Fruit fly (Drosophila melanogaster) whole organism, adult: ENCODE measurements around the gene CG9776.

Source experiments
- CG11617 ChIP-seq: fragments of 200-800 bp; sonication (Bioruptor generic); optimal IDR thresholded peaks from 2 replicates; lab custom pipeline; 2017; ENCODE audit warnings: mild to moderate bottlenecking, missing biosample characterization, missing genetic modification reagents, missing genetic modification characterization
- CG12768 ChIP-seq: fragments of 200-800 bp; sonication (Bioruptor generic); optimal IDR thresholded peaks from 2 replicates; lab custom pipeline; 2017; ENCODE audit warnings: missing biosample characterization, missing genetic modification characterization, mild to moderate bottlenecking, moderate library complexity, missing genetic modification reagents
- CG14711 ChIP-seq: fragments of 200-800 bp; sonication (Bioruptor generic); optimal IDR thresholded peaks from 2 replicates; lab custom pipeline; 2018; ENCODE audit warnings: missing biosample characterization, mild to moderate bottlenecking, missing genetic modification characterization, moderate library complexity
- CG1620 ChIP-seq: fragments of 200-800 bp; sonication (Bioruptor generic); optimal IDR thresholded peaks from 2 replicates; lab custom pipeline; 2016; ENCODE audit warnings: missing biosample characterization, missing genetic modification characterization
- CG33017 ChIP-seq: fragments of 200-800 bp; sonication (Bioruptor generic); optimal IDR thresholded peaks from 2 replicates; lab custom pipeline; 2018; ENCODE audit warnings: missing biosample characterization, mild to moderate bottlenecking, missing genetic modification characterization, moderate library complexity
- CG5204 ChIP-seq: fragments of 200-800 bp; sonication (Bioruptor generic); optimal IDR thresholded peaks from 2 replicates; lab custom pipeline; 2016; ENCODE audit warnings: missing biosample characterization, missing genetic modification characterization
- CG7045 ChIP-seq: fragments of 200-800 bp; sonication (Bioruptor generic); optimal IDR thresholded peaks from 2 replicates; lab custom pipeline; 2017; ENCODE audit warnings: missing biosample characterization, mild to moderate bottlenecking, missing genetic modification characterization
- CG7101 ChIP-seq: fragments of 200-800 bp; sonication (Bioruptor generic); optimal IDR thresholded peaks from 2 replicates; lab custom pipeline; 2018; ENCODE audit warnings: missing biosample characterization, mild to moderate bottlenecking, missing genetic modification characterization, moderate library complexity
- Clk ChIP-seq: fragments of 200-800 bp; sonication (Bioruptor generic); optimal IDR thresholded peaks from 2 replicates; lab custom pipeline; 2017; ENCODE audit warnings: missing biosample characterization, missing genetic modification characterization
- Crg-1 ChIP-seq: fragments of 200-800 bp; sonication (Bioruptor generic); optimal IDR thresholded peaks from 2 replicates; lab custom pipeline; 2016; ENCODE audit warnings: missing biosample characterization, missing genetic modification characterization
- Hr96 ChIP-seq: fragments of 200-800 bp; sonication (Bioruptor generic); optimal IDR thresholded peaks from 2 replicates; lab custom pipeline; 2016; ENCODE audit warnings: missing biosample characterization, missing genetic modification characterization
- Mnt ChIP-seq: fragments of 200-800 bp; sonication (Bioruptor generic); optimal IDR thresholded peaks from 2 replicates; lab custom pipeline; 2016; ENCODE audit warnings: missing biosample characterization, mild to moderate bottlenecking, missing genetic modification characterization
- bab1 ChIP-seq: fragments of 200-800 bp; sonication (Bioruptor generic); optimal IDR thresholded peaks from 3 replicates; lab custom pipeline; 2019; ENCODE audit warnings: missing biosample characterization, mild to moderate bottlenecking, missing genetic modification characterization, moderate library complexity
- cic ChIP-seq: fragments of 200-800 bp; sonication (Bioruptor generic); optimal IDR thresholded peaks from 2 replicates; lab custom pipeline; 2017; ENCODE audit warnings: missing biosample characterization, mild to moderate bottlenecking, missing genetic modification characterization, moderate library complexity
- cnc ChIP-seq, 2 experiments: fragments of >200 bp; optimal IDR thresholded peaks; 2 replicates each; lab custom pipeline; 2017
- kay ChIP-seq: fragments of 200-800 bp; sonication (Bioruptor generic); peaks from one replicate; lab custom pipeline; 2016; ENCODE audit warnings: missing biosample characterization, missing genetic modification characterization, borderline replicate concordance
- ovo ChIP-seq: fragments of 200-800 bp; sonication (Bioruptor generic); optimal IDR thresholded peaks from 2 replicates; lab custom pipeline; 2016; ENCODE audit warnings: missing biosample characterization, missing genetic modification characterization
- pad ChIP-seq: fragments of 200-800 bp; sonication (Bioruptor generic); optimal IDR thresholded peaks from 3 replicates; lab custom pipeline; 2017; ENCODE audit warnings: missing biosample characterization, missing genetic modification characterization, mild to moderate bottlenecking, moderate library complexity, missing genetic modification reagents
- tj ChIP-seq: fragments of 200-800 bp; sonication (Bioruptor generic); optimal IDR thresholded peaks from 3 replicates; lab custom pipeline; 2017; ENCODE audit warnings: missing biosample characterization, mild to moderate bottlenecking, missing genetic modification characterization, moderate library complexity
- toe ChIP-seq: fragments of 200-800 bp; sonication (Bioruptor generic); optimal IDR thresholded peaks from 2 replicates; lab custom pipeline; 2016; ENCODE audit warnings: missing biosample characterization, missing genetic modification characterization

CG9776 gene

dm6 chr3R:4318589-4318988 is 15.3 kb downstream of the CG9776 start:
- TF ChIP-seq tj = no peak
- no peak for TF ChIP-seq CG1620
- no peak for TF ChIP-seq Clk (GFP tag; lab: Kevin White, UChicago)
- TF ChIP-seq CG12768 (GFP tag; lab: Kevin White, UChicago) = no peak
- no peak for TF ChIP-seq toe
- TF ChIP-seq CG11617 (GFP tag; lab: Kevin White, UChicago) = no peak
- TF ChIP-seq ovo = no peak
- no peak for TF ChIP-seq bab1 (GFP tag; lab: Kevin White, UChicago)
- TF ChIP-seq cnc (optimal IDR thresholded peaks at IDR 0.05; lab: Kevin White, UChicago) = no peak

dm6 chr3R:4311067-4311723 is 22.7 kb downstream of the CG9776 start, which contains the start of gene Suv3:
TSS of gene Suv3 (plus strand) at chr3R:4311555.
- TF ChIP-seq tj = peak; percentile 42
- peak; percentile 72 for TF ChIP-seq CG14711 (tag; lab: Kevin White, UChicago)
- TF ChIP-seq bab1 (GFP tag; lab: Kevin White, UChicago) = peak; percentile 39
- TF ChIP-seq Clk (GFP tag; lab: Kevin White, UChicago) = no peak
- peak; percentile 19 for TF ChIP-seq CG1620
- TF ChIP-seq kay (GFP tag; lab: Kevin White, UChicago) = peak; percentile 70
- peak; percentile 65 for TF ChIP-seq CG7101
- TF ChIP-seq CG11617 (GFP tag; lab: Kevin White, UChicago) = peak; percentile 59
- peak; percentile 11 for TF ChIP-seq pad (GFP tag; lab: Kevin White, UChicago)
- no peak for TF ChIP-seq Crg-1 (GFP tag; lab: Kevin White, UChicago)
- no peak for TF ChIP-seq CG12768 (GFP tag; lab: Kevin White, UChicago)
- TF ChIP-seq CG33017 (tag; lab: Kevin White, UChicago) = peak; percentile 57
- TF ChIP-seq cnc (optimal IDR thresholded peaks at IDR 0.05; lab: Kevin White, UChicago) = no peak
- TF ChIP-seq CG7045 (GFP tag; lab: Kevin White, UChicago) = peak; percentile 32
- no peak for TF ChIP-seq toe
- TF ChIP-seq Hr96 (GFP tag; lab: Kevin White, UChicago) = no peak
- no peak for TF ChIP-seq ovo
- TF ChIP-seq CG5204 (GFP tag; lab: Kevin White, UChicago) = no peak
- TF ChIP-seq Mnt (GFP tag; lab: Kevin White, UChicago) = peak; percentile 52
- no peak for TF ChIP-seq cic

dm6 chr3R:4310683-4311066 is 23.2 kb downstream of the CG9776 start, which contains the start of gene Vps24:
TSS of gene Vps24 (minus strand) at chr3R:4310947.
- no peak for TF ChIP-seq toe
- TF ChIP-seq bab1 (GFP tag; lab: Kevin White, UChicago) = peak; percentile 46
- no peak for TF ChIP-seq tj
- peak; percentile 96 for TF ChIP-seq kay (GFP tag; lab: Kevin White, UChicago)

DNA sequence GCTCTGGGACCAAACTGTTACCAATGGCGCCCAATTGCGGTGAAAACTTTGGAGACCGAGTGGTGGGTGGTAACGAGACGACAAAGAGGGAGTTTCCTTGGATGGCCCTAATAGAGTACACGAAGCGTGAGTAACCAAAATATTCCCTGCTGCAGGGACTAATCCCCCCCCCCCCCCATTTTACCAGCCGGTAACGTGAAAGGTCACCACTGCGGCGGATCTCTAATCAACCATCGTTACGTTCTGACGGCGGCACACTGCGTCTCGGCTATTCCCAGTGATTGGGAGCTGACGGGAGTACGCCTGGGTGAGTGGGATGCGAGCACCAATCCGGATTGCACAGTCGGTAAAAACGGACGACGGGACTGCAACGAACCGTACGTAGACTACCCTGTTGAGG is 25.2 kb downstream of the CG9776 start:
- TF ChIP-seq toe = no peak
- TF ChIP-seq bab1 (GFP tag; lab: Kevin White, UChicago) = no peak
- TF ChIP-seq CG12768 (GFP tag; lab: Kevin White, UChicago) = no peak
- TF ChIP-seq ovo = no peak
- TF ChIP-seq CG7101 = no peak
- TF ChIP-seq CG7045 (GFP tag; lab: Kevin White, UChicago) = no peak

dm6 chr3R:4307664-4308416 is 26.0 kb downstream of the CG9776 start, which contains the start of gene MP1:
TSS of gene MP1 (plus strand) at chr3R:4307908.
- TF ChIP-seq bab1 (GFP tag; lab: Kevin White, UChicago) (peak; percentile 49), tj (peak; percentile 62), CG1620 (no peak), Clk (GFP tag; lab: Kevin White, UChicago) (no peak), ovo (no peak), Hr96 (GFP tag; lab: Kevin White, UChicago) (no peak), CG7045 (GFP tag; lab: Kevin White, UChicago) (no peak), cnc (optimal IDR thresholded peaks at IDR 0.05; lab: Kevin White, UChicago) (no peak), Mnt (GFP tag; lab: Kevin White, UChicago) (no peak), cic (peak; percentile 35), CG5204 (GFP tag; lab: Kevin White, UChicago) (no peak), CG11617 (GFP tag; lab: Kevin White, UChicago) (no peak)

DNA sequence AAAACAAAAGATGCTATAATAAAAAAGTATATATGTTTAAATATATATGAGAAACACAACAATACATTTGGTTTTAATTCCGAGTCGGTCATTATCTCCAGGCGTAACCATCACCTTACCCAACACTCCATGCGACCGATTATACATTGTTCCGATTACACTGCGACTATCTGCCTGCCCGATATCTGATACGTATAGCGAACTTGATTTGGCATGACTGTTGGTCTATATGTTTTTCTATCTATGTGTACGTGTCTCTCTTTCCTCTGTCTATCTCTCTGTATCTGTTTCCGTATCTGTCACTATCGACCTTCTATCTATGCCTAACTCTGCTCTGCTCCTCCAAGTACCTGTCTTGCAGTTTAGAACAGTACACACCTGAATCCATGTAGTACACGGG is 32.4 kb downstream of the CG9776 start:
- TF ChIP-seq CG5204 (GFP tag; lab: Kevin White, UChicago) = no peak
- TF ChIP-seq CG33017 (tag; lab: Kevin White, UChicago) = no peak
- TF ChIP-seq CG12768 (GFP tag; lab: Kevin White, UChicago) = no peak
- no peak for TF ChIP-seq CG7101
- no peak for TF ChIP-seq Hr96 (GFP tag; lab: Kevin White, UChicago)
- TF ChIP-seq pad (GFP tag; lab: Kevin White, UChicago) = no peak
- no peak for TF ChIP-seq Clk (GFP tag; lab: Kevin White, UChicago)
- no peak for TF ChIP-seq CG14711 (tag; lab: Kevin White, UChicago)
- TF ChIP-seq Crg-1 (GFP tag; lab: Kevin White, UChicago) = no peak
